Worm (Caenorhabditis elegans) whole organism, mixed stage, embryonic: Measurements from ENCODE around the gene srx-93.

Source experiments
- M03D4.4 ChIP-seq: sonication (generic microtip); optimal IDR thresholded peaks from 2 replicates; lab custom pipeline; 2017; ENCODE audit warnings: mild to moderate bottlenecking, missing genetic modification characterization, missing compliant biosample characterization
- bed-3 ChIP-seq: fragments of 200-800 bp; sonication (Bioruptor generic); optimal IDR thresholded peaks from 3 replicates; lab custom pipeline; 2018; ENCODE audit warnings: mild to moderate bottlenecking, missing genetic modification characterization, moderate library complexity, missing compliant biosample characterization
- blmp-1 ChIP-seq: fragments of 150-350 bp; optimal IDR thresholded peaks from 2 replicates; lab custom pipeline; 2014; ENCODE audit warnings: missing biosample characterization, missing genetic modification characterization
- ceh-39 ChIP-seq: fragments of 150-350 bp; optimal IDR thresholded peaks from 2 replicates; lab custom pipeline; 2014; ENCODE audit warnings: missing biosample characterization, missing genetic modification characterization
- ceh-83 ChIP-seq: fragments of 200-800 bp; sonication (Bioruptor generic); optimal IDR thresholded peaks from 2 replicates; lab custom pipeline; 2018; ENCODE audit warnings: mild to moderate bottlenecking, missing genetic modification characterization, missing compliant biosample characterization
- ces-1 ChIP-seq: fragments of 150-350 bp; optimal IDR thresholded peaks from 2 replicates; lab custom pipeline; 2014; ENCODE audit warnings: missing biosample characterization, missing genetic modification reagents, missing genetic modification characterization
- drap-1 ChIP-seq: fragments of 200-800 bp; sonication (Bioruptor generic); optimal IDR thresholded peaks from 3 replicates; lab custom pipeline; 2018; ENCODE audit warnings: mild to moderate bottlenecking, missing genetic modification characterization, missing compliant biosample characterization
- elt-1 ChIP-seq: sonication (generic microtip); optimal IDR thresholded peaks from 2 replicates; lab custom pipeline; 2017; ENCODE audit warnings: missing genetic modification characterization, mild to moderate bottlenecking, missing compliant biosample characterization, antibody characterized with exemption, moderate library complexity, borderline replicate concordance; ENCODE audit not compliant: insufficient read depth
- elt-3 ChIP-seq: fragments of 150-350 bp; optimal IDR thresholded peaks from 2 replicates; lab custom pipeline; 2014; ENCODE audit warnings: missing biosample characterization, missing genetic modification characterization
- flh-1 ChIP-seq: fragments of 200-800 bp; sonication (Bioruptor generic); optimal IDR thresholded peaks from 2 replicates; lab custom pipeline; 2018; ENCODE audit warnings: mild to moderate bottlenecking, missing genetic modification characterization, moderate library complexity, missing compliant biosample characterization
- ham-2 ChIP-seq: fragments of 200-800 bp; sonication (Bioruptor generic); optimal IDR thresholded peaks from 2 replicates; lab custom pipeline; 2018; ENCODE audit warnings: mild to moderate bottlenecking, missing genetic modification characterization, missing compliant biosample characterization
- hlh-1 ChIP-seq: fragments of 150-350 bp; optimal IDR thresholded peaks from 2 replicates; lab custom pipeline; 2014; ENCODE audit warnings: missing biosample characterization, missing genetic modification reagents, missing genetic modification characterization
- lin-32 ChIP-seq: fragments of 200-800 bp; sonication (Bioruptor generic); optimal IDR thresholded peaks from 2 replicates; lab custom pipeline; 2018; ENCODE audit warnings: mild to moderate bottlenecking, missing genetic modification characterization, missing compliant biosample characterization
- lsy-2 ChIP-seq: fragments of 150-350 bp; optimal IDR thresholded peaks from 2 replicates; lab custom pipeline; 2014; ENCODE audit warnings: missing biosample characterization, missing genetic modification characterization
- mab-5 ChIP-seq: fragments of 150-350 bp; optimal IDR thresholded peaks from 2 replicates; lab custom pipeline; 2014; ENCODE audit warnings: missing biosample characterization, missing genetic modification characterization
- mep-1 ChIP-seq: fragments of 150-350 bp; optimal IDR thresholded peaks from 2 replicates; lab custom pipeline; 2017; ENCODE audit warnings: missing biosample characterization, missing genetic modification reagents, missing genetic modification characterization, inconsistent platforms
- mls-2 ChIP-seq: sonication (generic microtip); optimal IDR thresholded peaks from 2 replicates; lab custom pipeline; 2016; ENCODE audit warnings: mild to moderate bottlenecking, missing genetic modification characterization, moderate library complexity, missing compliant biosample characterization
- nhr-12 ChIP-seq: fragments of 150-350 bp; optimal IDR thresholded peaks from 2 replicates; lab custom pipeline; 2014; ENCODE audit warnings: missing biosample characterization, missing genetic modification characterization
- nhr-237 ChIP-seq: fragments of 150-350 bp; optimal IDR thresholded peaks from 2 replicates; lab custom pipeline; 2014; ENCODE audit warnings: missing biosample characterization, missing genetic modification characterization
- nhr-28 ChIP-seq: fragments of 150-350 bp; optimal IDR thresholded peaks from 2 replicates; lab custom pipeline; 2014; ENCODE audit warnings: missing biosample characterization, missing genetic modification characterization
- nhr-76 ChIP-seq: sonication (generic microtip); optimal IDR thresholded peaks from 2 replicates; lab custom pipeline; 2017; ENCODE audit warnings: missing biosample characterization, missing genetic modification characterization
- pha-4 ChIP-seq: fragments of 150-350 bp; optimal IDR thresholded peaks from 2 replicates; lab custom pipeline; 2018; ENCODE audit warnings: missing biosample characterization, missing genetic modification reagents, missing genetic modification characterization
- sptf-1 ChIP-seq: sonication (generic microtip); optimal IDR thresholded peaks from 2 replicates; lab custom pipeline; 2017; ENCODE audit warnings: mild to moderate bottlenecking, missing genetic modification characterization, moderate library complexity, missing compliant biosample characterization
- tbx-8 ChIP-seq: fragments of 200-800 bp; sonication (Bioruptor generic); optimal IDR thresholded peaks from 2 replicates; lab custom pipeline; 2018; ENCODE audit warnings: mild to moderate bottlenecking, missing genetic modification characterization, moderate library complexity, missing compliant biosample characterization
- unc-120 ChIP-seq: sonication (generic microtip); optimal IDR thresholded peaks from 2 replicates; lab custom pipeline; 2017; ENCODE audit warnings: missing genetic modification characterization, missing compliant biosample characterization; ENCODE audit not compliant: poor library complexity, severe bottlenecking
- unc-39 ChIP-seq: fragments of 150-350 bp; optimal IDR thresholded peaks from 2 replicates; lab custom pipeline; 2014; ENCODE audit warnings: missing biosample characterization, missing genetic modification characterization
- zip-8 ChIP-seq: fragments of 150-350 bp; optimal IDR thresholded peaks from 2 replicates; lab custom pipeline; 2014; ENCODE audit warnings: missing biosample characterization, missing genetic modification characterization
- ztf-11 ChIP-seq: fragments of 150-350 bp; optimal IDR thresholded peaks from 2 replicates; lab custom pipeline; 2014; ENCODE audit warnings: missing biosample characterization, missing genetic modification characterization

srx-93 gene

DNA sequence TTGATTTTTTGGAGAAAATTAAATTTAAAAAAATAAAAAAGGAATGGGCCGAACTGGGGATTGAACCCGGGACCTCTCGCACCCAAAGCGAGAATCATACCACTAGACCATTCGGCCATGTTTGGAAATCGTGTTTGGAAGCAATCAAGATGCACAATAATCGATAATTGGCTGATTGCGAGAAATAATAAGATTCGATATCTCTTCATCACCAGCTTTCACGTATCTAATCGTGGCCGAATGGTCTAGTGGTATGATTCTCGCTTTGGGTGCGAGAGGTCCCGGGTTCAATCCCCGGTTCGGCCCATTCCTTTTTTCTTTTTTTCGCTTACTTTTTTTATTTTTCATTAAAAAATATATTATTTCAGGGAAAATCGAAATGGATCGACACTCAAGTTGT is 38.4 kb downstream of the srx-93 start:
- no peak for TF ChIP-seq ces-1 (GFP tag; lab: Kevin White, UChicago)
- TF ChIP-seq mls-2 (tag; lab: Kevin White, UChicago) = no peak
- no peak for TF ChIP-seq mab-5 (tag; lab: Kevin White, UChicago)
- no peak for TF ChIP-seq pha-4 (tag; lab: Kevin White, UChicago)
- no peak for TF ChIP-seq ztf-11 (tag; lab: Kevin White, UChicago)
- TF ChIP-seq nhr-237 (tag; lab: Kevin White, UChicago) = no peak
- TF ChIP-seq mep-1 (tag; lab: Kevin White, UChicago) = no peak
- no peak for TF ChIP-seq sptf-1 (tag; lab: Kevin White, UChicago)
- TF ChIP-seq flh-1 (GFP tag; lab: Kevin White, UChicago) = no peak
- no peak for TF ChIP-seq nhr-12 (tag; lab: Kevin White, UChicago)
- no peak for TF ChIP-seq ham-2
- TF ChIP-seq ceh-39 (tag; lab: Kevin White, UChicago) = no peak
- no peak for TF ChIP-seq hlh-1 (tag; lab: Kevin White, UChicago)
- no peak for TF ChIP-seq elt-3
- TF ChIP-seq tbx-8 (GFP tag; lab: Kevin White, UChicago) = no peak
- no peak for TF ChIP-seq elt-1
- no peak for TF ChIP-seq M03D4.4 (tag; lab: Kevin White, UChicago)

DNA sequence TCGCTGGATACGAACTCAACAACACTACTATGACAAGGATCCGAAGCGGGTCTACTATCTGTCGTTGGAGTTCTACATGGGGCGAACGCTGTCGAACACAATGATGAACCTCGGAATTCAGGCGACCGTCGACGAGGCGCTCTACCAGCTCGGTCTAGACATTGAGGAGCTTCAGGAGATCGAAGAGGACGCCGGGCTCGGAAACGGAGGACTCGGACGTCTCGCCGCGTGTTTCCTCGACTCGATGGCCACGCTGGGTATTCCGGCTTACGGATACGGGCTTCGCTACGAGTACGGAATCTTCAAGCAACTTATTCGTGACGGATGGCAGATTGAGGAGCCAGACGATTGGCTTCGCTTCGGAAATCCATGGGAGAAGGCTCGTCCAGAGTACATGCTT is 38.9 kb downstream of the srx-93 start:
- TF ChIP-seq hlh-1 (tag; lab: Kevin White, UChicago) (no peak), unc-120 (no peak), nhr-76 (no peak), lsy-2 (no peak)
- TF ChIP-seq, all 35 proteins: peak for 0

DNA sequence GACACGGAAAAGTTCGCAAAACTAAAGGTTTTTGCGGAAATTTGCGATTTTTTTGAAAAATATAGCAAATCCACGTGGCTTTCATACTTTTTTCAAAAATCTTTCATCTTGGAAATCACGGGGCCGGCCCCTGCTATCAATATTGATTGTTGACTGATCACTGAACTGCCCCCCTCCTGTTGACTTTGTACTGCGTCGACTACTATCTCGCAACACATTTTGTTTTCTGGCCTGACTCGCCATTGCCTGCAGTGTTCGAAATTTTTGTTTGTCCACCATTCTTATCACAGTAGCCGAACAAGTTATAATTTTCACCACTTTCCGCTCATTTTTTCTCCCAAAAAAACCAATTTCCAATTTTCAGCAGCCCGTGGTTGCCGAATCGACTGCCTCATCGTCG is 39.5 kb downstream of the srx-93 start:
- no peak for TF ChIP-seq pha-4 (tag; lab: Kevin White, UChicago)
- TF ChIP-seq blmp-1 (tag; lab: Kevin White, UChicago) = no peak

DNA sequence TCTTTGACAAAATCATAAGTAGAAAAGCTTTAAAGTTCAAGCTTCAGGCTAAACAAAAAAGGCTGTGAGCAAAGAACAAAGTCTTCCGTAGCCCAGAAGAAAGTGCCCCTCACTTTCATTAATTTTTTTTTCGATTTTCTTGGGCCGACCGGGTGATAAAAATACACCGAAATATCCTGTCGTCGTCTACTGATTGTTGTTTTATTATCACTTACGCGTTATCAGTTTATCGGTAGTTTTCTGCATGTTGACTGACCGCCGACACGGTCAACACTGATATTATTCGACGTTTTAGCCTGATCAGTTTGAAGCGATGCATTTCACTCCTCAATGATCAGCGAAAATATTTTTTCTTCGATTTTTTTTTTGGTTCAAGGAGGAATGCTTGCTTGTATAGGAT is 40.1 kb downstream of the srx-93 start:
- TF ChIP-seq ham-2 (no peak), unc-39 (tag; lab: Kevin White, UChicago) (no peak), bed-3 (GFP tag; lab: Kevin White, UChicago) (no peak), hlh-1 (tag; lab: Kevin White, UChicago) (no peak), nhr-28 (no peak), mab-5 (tag; lab: Kevin White, UChicago) (no peak), drap-1 (GFP tag; lab: Kevin White, UChicago) (no peak), elt-1 (no peak), nhr-76 (no peak), ceh-83 (no peak), pha-4 (tag; lab: Kevin White, UChicago) (no peak), lsy-2 (no peak), lin-32 (GFP tag; lab: Kevin White, UChicago) (no peak), zip-8 (tag; lab: Kevin White, UChicago) (no peak), nhr-237 (tag; lab: Kevin White, UChicago) (no peak)
- TF ChIP-seq, all 35 proteins: peak for 0

DNA sequence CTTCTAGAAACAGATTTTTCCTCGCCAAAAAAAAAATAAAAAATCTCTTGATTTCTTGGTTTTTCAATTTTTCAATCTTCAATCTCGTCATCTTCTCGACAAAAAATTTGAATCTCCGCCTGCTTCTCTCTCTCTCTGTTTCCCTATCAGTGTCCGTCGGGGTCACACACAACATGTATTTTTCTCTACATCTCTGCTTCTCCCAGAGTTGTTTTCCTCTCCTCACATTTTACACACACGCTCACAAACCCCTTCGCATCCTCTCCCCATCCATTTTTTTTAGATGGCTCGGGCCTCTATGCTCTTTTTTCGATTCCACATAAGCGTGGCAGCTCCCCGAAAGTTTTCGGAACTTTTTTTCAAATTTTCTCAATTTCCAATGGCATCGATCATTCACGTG is 40.7 kb downstream of the srx-93 start:
- TF ChIP-seq lsy-2 = peak; percentile 6
- no peak for TF ChIP-seq nhr-12 (tag; lab: Kevin White, UChicago)
- TF ChIP-seq tbx-8 (GFP tag; lab: Kevin White, UChicago) = no peak
- TF ChIP-seq hlh-1 (tag; lab: Kevin White, UChicago) = peak; percentile 67
- TF ChIP-seq ztf-11 (tag; lab: Kevin White, UChicago) = no peak

DNA sequence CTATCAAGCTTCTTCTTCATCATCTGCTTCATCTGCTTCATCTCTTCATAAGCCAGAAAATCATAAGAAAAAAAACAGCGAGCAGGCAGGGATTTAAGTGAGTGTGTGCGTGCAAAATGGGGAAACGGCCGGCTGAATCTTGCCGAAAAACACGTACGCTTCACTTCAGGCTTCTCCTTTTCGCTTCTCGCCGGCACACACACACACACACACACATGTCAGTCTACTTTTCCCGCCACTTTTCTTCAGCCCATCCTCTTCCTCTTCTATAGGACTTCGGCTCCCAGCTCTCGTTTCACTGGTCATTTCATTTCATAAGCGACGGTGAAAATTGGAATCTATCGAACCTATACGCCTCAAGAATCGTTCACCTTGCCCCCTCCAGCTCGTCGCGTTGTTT is 41.3 kb downstream of the srx-93 start:
- TF ChIP-seq unc-120 (no peak), hlh-1 (tag; lab: Kevin White, UChicago) (no peak), mls-2 (tag; lab: Kevin White, UChicago) (no peak)

DNA sequence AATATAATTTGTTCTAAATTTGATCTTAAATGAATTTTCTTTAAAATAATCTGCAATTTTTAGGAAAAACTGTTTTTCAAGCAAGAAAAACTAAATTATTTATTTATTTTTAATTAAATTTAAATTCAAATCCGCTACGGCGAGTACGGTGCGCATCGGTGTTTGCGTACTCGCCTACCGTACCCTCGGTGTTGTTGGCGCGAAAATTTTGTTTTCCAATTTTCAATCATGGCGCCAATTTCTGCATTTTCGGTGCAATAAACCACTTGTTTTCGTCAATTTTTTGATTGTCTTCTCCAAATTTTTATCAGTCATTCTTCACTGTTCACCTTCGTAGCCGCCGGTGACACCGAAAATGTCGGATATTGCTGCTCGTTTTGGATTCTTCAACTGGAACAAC is 41.7 kb downstream of the srx-93 start, which contains the start of gene pygl-1:
pygl-1 (plus strand) TSS at position 211 of the 400 bp plus-strand sequence.
- TF ChIP-seq lsy-2 (peak; percentile 85), unc-120 (no peak)
